Worm (Caenorhabditis elegans): ENCODE data around the gene K02E10.4.
A peak's percentile ranks its signal among the peaks of the same experiment; 100 is the strongest.

Gene K02E10.4

ce11 chrX:2513667-2514198 lies 30.7 kb downstream of the K02E10.4 start:
- TF ChIP-seq unc-55 (GFP tag; optimal IDR thresholded peaks at IDR 0.05): peak; percentile 68
- TF ChIP-seq hlh-6 (tag; optimal IDR thresholded peaks at IDR 0.05): no peak
- TF ChIP-seq ceh-24 (tag; optimal IDR thresholded peaks at IDR 0.05): no peak
- TF ChIP-seq pat-9 (tag; optimal IDR thresholded peaks at IDR 0.05): no peak
- peak; percentile 27 for TF ChIP-seq unc-42 (tag; optimal IDR thresholded peaks at IDR 0.05)

- TF ChIP-seq syd-9 (tag; optimal IDR thresholded peaks at IDR 0.05) (no peak), K09A11.1 (tag; optimal IDR thresholded peaks at IDR 0.05; ENCODE audit: insufficient read depth) (no peak)
Observed at ce11 chrX:2515224-2515623, 32.2 kb downstream of the K02E10.4 start, which contains the start of gene syg-1. Gene syg-1, minus strand, starts transcription at chrX:2515324.

- TF ChIP-seq unc-42 (tag; optimal IDR thresholded peaks at IDR 0.05) (peak; percentile 60), ahr-1 (tag; optimal IDR thresholded peaks at IDR 0.05) (no peak)
Observed at ce11 chrX:2516949-2517696, 34.1 kb downstream of the K02E10.4 start.

ce11 chrX:2520461-2520860 lies 37.4 kb downstream of the K02E10.4 start:
- TF ChIP-seq K02D7.2 (tag; optimal IDR thresholded peaks at IDR 0.05) (no peak), unc-55 (GFP tag; optimal IDR thresholded peaks at IDR 0.05) (peak; percentile 43), rnt-1 (tag; optimal IDR thresholded peaks at IDR 0.05) (peak; percentile 36)

- no peak for TF ChIP-seq ceh-22 (tag; optimal IDR thresholded peaks at IDR 0.05)
- peak; percentile 68 for TF ChIP-seq unc-42 (tag; optimal IDR thresholded peaks at IDR 0.05)
- no peak for TF ChIP-seq ahr-1 (tag; optimal IDR thresholded peaks at IDR 0.05)
- TF ChIP-seq madf-2 (tag; optimal IDR thresholded peaks at IDR 0.05): no peak
- no peak for TF ChIP-seq mec-3 (tag; optimal IDR thresholded peaks at IDR 0.05; ENCODE audit: borderline replicate concordance)
Observed at ce11 chrX:2522658-2523057, 39.6 kb downstream of the K02E10.4 start.

DNA sequence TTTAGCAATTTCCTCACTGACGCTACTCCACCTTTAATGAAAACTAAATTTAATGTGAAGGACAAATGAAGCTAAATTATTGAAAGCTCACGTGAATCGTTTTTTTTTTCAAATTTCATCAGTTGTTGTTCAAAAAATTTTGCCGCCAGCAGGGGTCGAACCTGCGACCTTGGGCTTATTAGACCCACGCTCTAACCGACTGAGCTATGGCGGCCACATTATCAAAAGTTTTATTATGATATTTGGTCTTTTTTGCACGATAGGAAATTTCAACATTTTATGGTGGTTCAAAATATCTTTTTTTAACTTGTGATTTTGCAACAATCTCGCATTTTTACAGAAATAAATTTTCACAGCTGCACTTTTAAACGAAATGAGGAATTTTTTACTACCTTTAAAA lies 43.0 kb downstream of the K02E10.4 start:
- TF ChIP-seq ahr-1 (tag; optimal IDR thresholded peaks at IDR 0.05): no peak
- no peak for TF ChIP-seq rnt-1 (tag; optimal IDR thresholded peaks at IDR 0.05)
- no peak for TF ChIP-seq dmd-4 (tag; optimal IDR thresholded peaks at IDR 0.05; ENCODE audit: borderline replicate concordance)

- TF ChIP-seq fax-1 (tag; optimal IDR thresholded peaks at IDR 0.05): no peak
- TF ChIP-seq pha-4 (tag; optimal IDR thresholded peaks at IDR 0.05): no peak
- TF ChIP-seq K09A11.1 (tag; optimal IDR thresholded peaks at IDR 0.05; ENCODE audit: insufficient read depth): no peak
- TF ChIP-seq nfya-1 (tag; optimal IDR thresholded peaks at IDR 0.05): no peak
- TF ChIP-seq sox-2 (GFP tag; IDR thresholded peaks at IDR 0.05): no peak
- TF ChIP-seq elt-4 (tag; optimal IDR thresholded peaks at IDR 0.05): no peak
- TF ChIP-seq ref-2 (tag; optimal IDR thresholded peaks at IDR 0.05): no peak
- TF ChIP-seq ceh-48 (tag; optimal IDR thresholded peaks at IDR 0.05): no peak
- TF ChIP-seq C08G9.2 (tag; optimal IDR thresholded peaks at IDR 0.05): no peak
- TF ChIP-seq ceh-30 (tag; optimal IDR thresholded peaks at IDR 0.05): no peak
- no peak for TF ChIP-seq T23F11.4 (GFP tag; optimal IDR thresholded peaks at IDR 0.05)
- no peak for TF ChIP-seq npax-4 (tag; optimal IDR thresholded peaks at IDR 0.05)
- TF ChIP-seq hlh-30 (tag; optimal IDR thresholded peaks at IDR 0.05; ENCODE audit: insufficient read depth): no peak
- no peak for TF ChIP-seq hlh-13 (GFP tag; optimal IDR thresholded peaks at IDR 0.05)
- no peak for TF ChIP-seq elt-2 (tag; optimal IDR thresholded peaks at IDR 0.05)
- no peak for TF ChIP-seq zip-5 (tag; optimal IDR thresholded peaks at IDR 0.05)
- no peak for TF ChIP-seq pqm-1 (tag; optimal IDR thresholded peaks at IDR 0.05)
- TF ChIP-seq lim-6 (tag; optimal IDR thresholded peaks at IDR 0.05): no peak
- TF ChIP-seq nhr-232 (tag; optimal IDR thresholded peaks at IDR 0.05): no peak
- TF ChIP-seq Y22D7AL.16 (tag; optimal IDR thresholded peaks at IDR 0.05): no peak
Observed at ce11 chrX:2527194-2527593, 44.1 kb downstream of the K02E10.4 start.

All from whole organism, late embryonic.